Fruit fly (Drosophila melanogaster): Measurements from ENCODE around the gene CG17272.

- no peak for TF ChIP-seq CG8478 (optimal IDR thresholded peaks at IDR 0.05)
- no peak for TF ChIP-seq CTCF (optimal IDR thresholded peaks at IDR 0.05)
Observed at dm6 chr3R:20818689-20819088, 5.3 kb downstream of the CG17272 start, which contains the start of gene CG17270.

Data from S2 (cell line).